Worm (Caenorhabditis elegans) whole organism, midembryonic: ENCODE measurements around the gene Y51H4A.5.

Experiments
- T22C8.4 ChIP-seq: fragments of 200-800 bp; sonication (Bioruptor generic); IDR thresholded peaks from 2 replicates; pipeline ENCODE4 v1.3.6; 2022; ENCODE audit warnings: missing genetic modification characterization, missing compliant biosample characterization
- cog-1 ChIP-seq: sonication (generic microtip); optimal IDR thresholded peaks from 2 replicates; lab custom pipeline; 2016; ENCODE audit warnings: missing genetic modification characterization, missing compliant biosample characterization
- flt-1 ChIP-seq: fragments of 200-800 bp; sonication (Bioruptor generic); IDR thresholded peaks from 2 replicates; pipeline ENCODE4 v1.3.6; 2022; ENCODE audit warnings: missing genetic modification characterization, missing compliant biosample characterization
- klf-2 ChIP-seq: fragments of 200-800 bp; sonication (Bioruptor generic); conservative IDR thresholded peaks from 2 replicates; pipeline ENCODE4 v1.3.6; 2022; ENCODE audit warnings: missing genetic modification reagents, missing genetic modification characterization, missing compliant biosample characterization
- med-1 ChIP-seq: sonication (generic microtip); optimal IDR thresholded peaks from 2 replicates; lab custom pipeline; 2017; ENCODE audit warnings: missing genetic modification characterization, mild to moderate bottlenecking, missing compliant biosample characterization, antibody characterized with exemption, missing genetic modification reagents; ENCODE audit not compliant: insufficient read depth
- ref-1 ChIP-seq: fragments of 200-800 bp; sonication (Bioruptor generic); conservative IDR thresholded peaks from 2 replicates; pipeline ENCODE4 v1.3.6; 2022; ENCODE audit warnings: missing genetic modification reagents, missing genetic modification characterization, missing compliant biosample characterization
- tab-1 ChIP-seq: fragments of 200-800 bp; sonication (Bioruptor generic); IDR thresholded peaks from 2 replicates; pipeline ENCODE4 v1.3.6; 2022; ENCODE audit warnings: missing genetic modification characterization, missing compliant biosample characterization
- ztf-23 ChIP-seq: fragments of 200-800 bp; sonication (Bioruptor generic); IDR thresholded peaks from 2 replicates; pipeline ENCODE4 v1.3.6; 2022; ENCODE audit warnings: missing genetic modification reagents, missing genetic modification characterization, missing compliant biosample characterization
- ztf-29 ChIP-seq: fragments of 200-800 bp; sonication (Bioruptor generic); IDR thresholded peaks from 2 replicates; pipeline ENCODE4 v1.3.6; 2022; ENCODE audit warnings: missing genetic modification reagents, missing genetic modification characterization, missing compliant biosample characterization

ce11 chrIV:16491411-16492036 is 34.4 kb downstream of the Y51H4A.5 start:
- TF ChIP-seq flt-1 (GFP tag; lab: Robert Waterston, UW) (peak; percentile 71), tab-1 (GFP tag; lab: Robert Waterston, UW) (no peak), ztf-29 (GFP tag; lab: Robert Waterston, UW) (no peak), cog-1 (tag; lab: Kevin White, UChicago) (peak; percentile 67), ref-1 (no peak), klf-2 (GFP tag; lab: Robert Waterston, UW) (no peak), T22C8.4 (GFP tag; lab: Robert Waterston, UW) (0 out of 2 replicates have a peak, but pooled peaks have one; percentile 16), ztf-23 (GFP tag; lab: Robert Waterston, UW) (0 out of 2 replicates have a peak, but pooled peaks have one; percentile 73), med-1 (no peak)
